Worm (Caenorhabditis elegans): Measurements from ENCODE around the gene ttr-23.

- no peak for TF ChIP-seq W03F9.2 (tag; optimal IDR thresholded peaks at IDR 0.05)
- TF ChIP-seq him-1 (tag; optimal IDR thresholded peaks at IDR 0.05), result no peak
- TF ChIP-seq dao-5 (tag; optimal IDR thresholded peaks at IDR 0.05), result no peak
Measured at ce11 chrV:10562817-10563216, 26.8 kb downstream of the ttr-23 start.
